Fruit fly (Drosophila melanogaster) Kc167 (cell line): ENCODE data around the gene bab2.

ENCODE experiments used
- Myc ChIP-seq: fragments of >200 bp; optimal IDR thresholded peaks from 2 replicates; lab custom pipeline; 2017; ENCODE audit warnings: missing external identifiers
- Sin3A ChIP-seq: fragments of >200 bp; optimal IDR thresholded peaks from 2 replicates; lab custom pipeline; 2018; ENCODE audit warnings: missing external identifiers
- h ChIP-seq: fragments of >200 bp; optimal IDR thresholded peaks from 3 replicates; lab custom pipeline; 2018; ENCODE audit warnings: missing external identifiers
- insv ChIP-seq: fragments of >200 bp; optimal IDR thresholded peaks from 3 replicates; lab custom pipeline; 2018; ENCODE audit warnings: missing external identifiers
- psq ChIP-seq: fragments of >200 bp; optimal IDR thresholded peaks from 2 replicates; lab custom pipeline; 2017; ENCODE audit warnings: missing external identifiers
- ttk ChIP-seq: sonication (Bioruptor generic); optimal IDR thresholded peaks from 2 replicates; lab custom pipeline; 2017; ENCODE audit warnings: missing external identifiers

Gene bab2

dm6 chr3L:1098567-1098981 lies 78.5 kb downstream of the bab2 start:
- no peak for TF ChIP-seq ttk
- TF ChIP-seq insv (lab: Kevin White, UChicago): no peak
- TF ChIP-seq psq (lab: Kevin White, UChicago): no peak
- TF ChIP-seq Sin3A: no peak
- TF ChIP-seq Myc: no peak
- TF ChIP-seq h: no peak

- TF ChIP-seq Sin3A: no peak
- TF ChIP-seq psq (lab: Kevin White, UChicago): no peak
- TF ChIP-seq Myc: no peak
- no peak for TF ChIP-seq h
- no peak for TF ChIP-seq ttk
- no peak for TF ChIP-seq insv (lab: Kevin White, UChicago)
Measured at dm6 chr3L:1096944-1097911, 79.8 kb downstream of the bab2 start.

- TF ChIP-seq Myc: no peak
- TF ChIP-seq h: no peak
- no peak for TF ChIP-seq psq (lab: Kevin White, UChicago)
- TF ChIP-seq Sin3A: no peak
- TF ChIP-seq ttk: no peak
- TF ChIP-seq insv (lab: Kevin White, UChicago): no peak
Measured at dm6 chr3L:1095957-1096554, 81.0 kb downstream of the bab2 start.

DNA sequence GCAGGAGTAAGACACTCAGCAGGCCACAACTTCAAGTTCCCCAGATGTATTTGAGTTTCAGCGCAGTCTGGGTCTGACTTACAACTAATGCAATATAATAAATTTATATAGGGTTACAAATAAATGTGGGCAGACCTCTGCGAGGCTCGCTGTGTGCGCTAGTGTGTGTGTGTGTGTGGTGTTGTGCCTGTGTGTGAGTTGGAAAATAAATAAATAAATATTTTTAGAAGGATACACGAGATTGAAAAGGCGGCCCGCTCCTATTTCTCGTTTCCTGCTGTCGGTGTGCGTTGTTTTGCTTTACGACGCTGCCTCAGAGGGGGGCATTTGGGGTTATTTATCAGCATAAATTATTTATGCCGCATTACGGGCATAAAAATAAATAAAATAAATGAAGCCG lies 82.4 kb downstream of the bab2 start:
- TF ChIP-seq insv (lab: Kevin White, UChicago): no peak
- TF ChIP-seq h: no peak
- TF ChIP-seq psq (lab: Kevin White, UChicago): no peak
- TF ChIP-seq Sin3A: no peak
- TF ChIP-seq ttk: no peak

DNA sequence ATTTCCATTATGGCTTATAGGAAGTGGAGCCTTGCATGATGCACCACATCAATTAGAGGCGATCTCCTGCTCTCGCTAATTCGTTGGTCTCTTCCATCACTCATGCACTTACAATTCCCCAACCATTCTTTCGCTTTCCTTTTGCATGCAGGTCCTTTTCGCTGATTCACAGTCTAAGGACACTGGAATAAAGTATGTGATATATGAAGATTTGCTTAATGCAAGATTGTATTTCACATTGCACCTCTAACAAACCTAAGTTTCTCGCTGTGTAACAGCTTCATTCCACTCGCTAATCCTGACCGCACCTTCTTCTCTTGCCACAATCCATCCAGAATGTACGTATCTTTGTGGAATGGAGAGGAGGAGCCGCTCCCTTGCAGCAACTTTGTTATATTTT lies 83.0 kb downstream of the bab2 start:
- no peak for TF ChIP-seq insv (lab: Kevin White, UChicago)
- TF ChIP-seq ttk: no peak
- TF ChIP-seq Sin3A: no peak
- TF ChIP-seq Myc: no peak
- no peak for TF ChIP-seq h
- TF ChIP-seq psq (lab: Kevin White, UChicago): no peak

dm6 chr3L:1092853-1093838 lies 83.9 kb downstream of the bab2 start:
- TF ChIP-seq insv (lab: Kevin White, UChicago): no peak
- no peak for TF ChIP-seq h
- TF ChIP-seq psq (lab: Kevin White, UChicago): no peak
- no peak for TF ChIP-seq ttk
- no peak for TF ChIP-seq Sin3A
- no peak for TF ChIP-seq Myc

DNA sequence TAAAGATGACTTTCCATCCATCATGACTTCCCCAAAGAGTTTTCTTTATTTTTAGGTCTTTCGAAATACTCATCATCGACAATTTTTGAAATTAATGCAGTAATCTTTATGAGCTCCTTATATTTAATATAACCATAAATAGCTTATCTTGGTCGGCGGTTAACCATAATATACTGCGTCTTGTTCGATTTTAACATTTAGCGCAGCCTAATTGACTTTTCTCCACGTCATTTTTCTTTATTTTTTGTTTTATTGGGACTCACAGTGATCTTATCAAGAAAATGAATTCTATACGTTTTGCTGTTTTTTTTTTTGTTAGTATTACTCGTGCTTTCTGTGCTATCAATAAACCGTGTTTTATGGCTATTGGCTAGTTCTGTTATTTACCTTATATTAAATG lies 84.8 kb downstream of the bab2 start:
- TF ChIP-seq Sin3A (no peak), h (no peak), ttk (no peak), Myc (no peak), psq (lab: Kevin White, UChicago) (no peak), insv (lab: Kevin White, UChicago) (no peak)

DNA sequence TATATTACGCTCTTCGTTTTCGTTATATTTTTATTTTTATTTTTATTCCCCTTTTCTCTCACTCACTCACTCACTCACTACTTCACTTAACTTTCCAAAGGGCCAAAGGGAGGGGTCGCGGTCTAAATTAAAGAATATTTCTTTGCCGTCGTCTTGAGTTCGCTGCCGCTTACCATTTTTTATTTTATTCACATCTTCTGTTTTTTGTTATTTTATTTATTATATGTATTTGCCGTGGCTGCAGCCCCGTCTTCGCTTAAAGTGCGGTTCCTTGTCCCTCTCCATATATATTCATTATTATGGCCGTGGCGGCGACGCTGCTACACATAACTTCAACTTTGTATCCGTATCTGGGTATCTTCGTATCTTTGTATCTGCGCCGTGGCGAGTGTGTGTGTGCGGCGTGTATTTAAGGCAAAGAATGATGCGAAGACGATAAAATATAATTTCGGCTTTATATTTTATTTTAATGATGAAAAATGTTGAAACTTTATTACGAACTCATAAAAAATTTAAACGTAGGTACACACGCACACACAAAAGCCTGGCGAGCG lies 86.0 kb downstream of the bab2 start:
- TF ChIP-seq ttk (no peak), h (no peak), insv (lab: Kevin White, UChicago) (no peak), Myc (no peak), psq (lab: Kevin White, UChicago) (no peak)
